Worm (Caenorhabditis elegans) whole organism, L4 larva: ENCODE results near the gene T10D4.7.

Experiments used
- T20F7.1 ChIP-seq: fragments of 200-800 bp; sonication (Bioruptor generic); optimal IDR thresholded peaks from 2 replicates; lab custom pipeline; 2018; ENCODE audit warnings: mild to moderate bottlenecking, missing genetic modification characterization, missing compliant biosample characterization
- ZK546.5 ChIP-seq, 2 experiments: sonication (generic microtip); optimal IDR thresholded peaks; 2 replicates each; lab custom pipeline; 2017; ENCODE audit warnings: missing biosample characterization in 2 of 2, missing genetic modification characterization in 2 of 2
- ama-1 ChIP-seq: fragments of 150-350 bp; optimal IDR thresholded peaks from 2 replicates; lab custom pipeline; 2014; ENCODE audit warnings: inconsistent platforms, mixed read lengths
- nhr-11 ChIP-seq: fragments of 150-350 bp; optimal IDR thresholded peaks from 2 replicates; lab custom pipeline; 2014; ENCODE audit warnings: missing biosample characterization, missing genetic modification characterization

ce11 chrII:3087134-3087533 is 30.4 kb upstream of the T10D4.7 start:
- no peak for TF ChIP-seq ama-1
- TF ChIP-seq ZK546.5 (tag; optimal IDR thresholded peaks at IDR 0.05; lab: Kevin White, UChicago), result no peak
- TF ChIP-seq T20F7.1 (GFP tag; lab: Kevin White, UChicago), result no peak
- TF ChIP-seq nhr-11 (tag; lab: Kevin White, UChicago), result no peak
